Worm (Caenorhabditis elegans): ENCODE data around the gene F12A10.1.

The F12A10.1 gene

ce11 chrII:5543476-5544144, 47.3 kb downstream of the F12A10.1 start (continued):
- TF ChIP-seq duxl-1 (tag; optimal IDR thresholded peaks at IDR 0.05; ENCODE audit: poor library complexity) (peak; percentile 96), ztf-11 (tag; optimal IDR thresholded peaks at IDR 0.05) (peak; percentile 42), hlh-11 (tag; optimal IDR thresholded peaks at IDR 0.05) (peak; percentile 97), mxl-3 (GFP tag; optimal IDR thresholded peaks at IDR 0.05) (peak; percentile 90), Y5F2A.4 (GFP tag; optimal IDR thresholded peaks at IDR 0.05) (peak; percentile 86), mdt-29 (GFP tag; IDR thresholded peaks at IDR 0.05) (peak; percentile 99), Y48G9A.11 (GFP tag; IDR thresholded peaks at IDR 0.05) (peak; percentile 75)

- TF ChIP-seq ceh-28 (tag; optimal IDR thresholded peaks at IDR 0.05) (no peak), egl-43 (GFP tag; IDR thresholded peaks at IDR 0.05) (peak; percentile 65; the same call in 1 of the 2 replicates), ceh-32 (tag; optimal IDR thresholded peaks at IDR 0.05; ENCODE audit: poor library complexity) (no peak), spr-3 (GFP tag; optimal IDR thresholded peaks at IDR 0.05) (no peak), nhr-77 (tag; optimal IDR thresholded peaks at IDR 0.05) (peak; percentile 15), aly-2 (tag; optimal IDR thresholded peaks at IDR 0.05) (no peak), ceh-62 (tag; optimal IDR thresholded peaks at IDR 0.05) (no peak), ceh-20 (GFP tag; IDR thresholded peaks at IDR 0.05) (peak; percentile 46), saeg-2 (GFP tag; IDR thresholded peaks at IDR 0.05) (peak; percentile 47; the same call in 1 of the 2 replicates), T26A8.4 (GFP tag; IDR thresholded peaks at IDR 0.05) (peak; percentile 4), dpl-1 (GFP tag; optimal IDR thresholded peaks at IDR 0.05) (peak; percentile 57), ZK337.2 (GFP tag; IDR thresholded peaks at IDR 0.05) (no peak), unc-39 (tag; optimal IDR thresholded peaks at IDR 0.05) (no peak), madf-5 (GFP tag; IDR thresholded peaks at IDR 0.05) (no peak), T20F7.1 (GFP tag; optimal IDR thresholded peaks at IDR 0.05) (no peak), F26F4.8 (GFP tag; conservative IDR thresholded peaks at IDR 0.05) (no peak), lin-13 (GFP tag; optimal IDR thresholded peaks at IDR 0.05) (peak; percentile 57), nhr-25 (tag; optimal IDR thresholded peaks at IDR 0.05; ENCODE audit: borderline replicate concordance, insufficient read depth) (no peak), ceh-82 (tag; optimal IDR thresholded peaks at IDR 0.05) (no peak), gei-8 (GFP tag; optimal IDR thresholded peaks at IDR 0.05) (no peak), lim-7 (GFP tag; IDR thresholded peaks at IDR 0.05) (no peak), cey-2 (tag; optimal IDR thresholded peaks at IDR 0.05; ENCODE audit: borderline replicate concordance, insufficient read depth) (no peak), egl-27 (tag; optimal IDR thresholded peaks at IDR 0.05) (peak; percentile 48), pqm-1 (tag; optimal IDR thresholded peaks at IDR 0.05) (no peak), ZK546.5 (tag; optimal IDR thresholded peaks at IDR 0.05) (no peak), lin-1 (GFP tag; IDR thresholded peaks at IDR 0.05) (peak; percentile 59; the same call in 1 of the 2 replicates), fos-1 (tag; optimal IDR thresholded peaks at IDR 0.05) (no peak), dve-1 (tag; optimal IDR thresholded peaks at IDR 0.05; ENCODE audit: insufficient read depth) (peak; percentile 96), nhr-237 (tag; optimal IDR thresholded peaks at IDR 0.05) (no peak), ama-1 (optimal IDR thresholded peaks at IDR 0.05) (peak; percentile 99), sdz-12 (GFP tag; optimal IDR thresholded peaks at IDR 0.05) (no peak), F10B5.3 (tag; optimal IDR thresholded peaks at IDR 0.05) (no peak), zfp-3 (GFP tag; conservative IDR thresholded peaks at IDR 0.05) (no peak), daf-19 (GFP tag; conservative IDR thresholded peaks at IDR 0.05) (no peak), Y105C5A.15 (GFP tag; IDR thresholded peaks at IDR 0.05) (no peak), nhr-102 (tag; optimal IDR thresholded peaks at IDR 0.05) (peak; percentile 10), nhr-11 (tag; optimal IDR thresholded peaks at IDR 0.05) (peak; percentile 62), F37D6.2 (tag; optimal IDR thresholded peaks at IDR 0.05) (no peak), nhr-28 (tag; optimal IDR thresholded peaks at IDR 0.05) (peak; percentile 71), D1046.2 (GFP tag; IDR thresholded peaks at IDR 0.05) (peak; percentile 59; the same call in 1 of the 2 replicates), rbr-2 (tag; optimal IDR thresholded peaks at IDR 0.05) (no peak), fkh-10 (GFP tag; optimal IDR thresholded peaks at IDR 0.05) (no peak)
Measured at ce11 chrII:5544145-5544515, 47.8 kb downstream of the F12A10.1 start.
